ENCODE assay signal across 1 fruit fly cellular context in the genomic region with DNA sequence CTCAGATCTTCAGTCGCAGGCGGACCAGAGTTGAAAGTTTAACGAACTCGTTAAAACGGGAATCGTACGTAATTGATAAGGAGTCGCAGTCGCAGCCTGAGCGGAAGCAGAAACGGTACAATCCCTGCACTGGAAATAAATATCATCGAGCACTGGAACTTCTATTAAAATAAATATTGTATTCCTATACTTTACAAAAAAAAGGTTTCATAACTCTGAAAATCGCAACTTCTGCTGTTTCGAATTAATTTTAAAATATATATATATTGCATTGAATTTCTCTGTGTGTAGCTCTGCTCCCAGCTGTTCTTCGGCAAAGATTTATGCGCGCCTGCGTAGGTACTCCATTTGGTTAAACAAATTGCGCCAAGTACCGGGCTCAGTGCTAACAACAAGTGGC.
A peak's percentile ranks its signal among the peaks of the same experiment; 100 is the strongest.
TF ChIP-seq lines count a peak whose summit lies in the region.

No protein-coding gene starts in this region.

TF ChIP-seq in whole organism, embryonic, 481 proteins besides CTCF, POLR2A, EP300 and RAD21 (continued from another document):
- TF ChIP-seq tio (GFP tag; optimal IDR thresholded peaks at IDR 0.05; lab: Kevin White, UChicago) (peak; percentile 4), slou (GFP tag; optimal IDR thresholded peaks at IDR 0.05; lab: Kevin White, UChicago) (no peak), cato (GFP tag; optimal IDR thresholded peaks at IDR 0.05; lab: Kevin White, UChicago; ENCODE audit: borderline replicate concordance) (no peak), CG1792 (GFP tag; optimal IDR thresholded peaks at IDR 0.05; lab: Kevin White, UChicago) (no peak), Xbp1 (GFP tag; optimal IDR thresholded peaks at IDR 0.05; lab: Kevin White, UChicago) (no peak)
